Fruit fly (Drosophila melanogaster): ENCODE measurements around the gene CG9095.

dm6 chrX:15147069-15147468, 16.0 kb downstream of the CG9095 start:
- TF ChIP-seq CTCF (optimal IDR thresholded peaks at IDR 0.05) (no peak), CG8478 (optimal IDR thresholded peaks at IDR 0.05) (no peak)

Data from S2 (cell line).